Worm (Caenorhabditis elegans): ENCODE measurements around the gene cla-1.

DNA sequence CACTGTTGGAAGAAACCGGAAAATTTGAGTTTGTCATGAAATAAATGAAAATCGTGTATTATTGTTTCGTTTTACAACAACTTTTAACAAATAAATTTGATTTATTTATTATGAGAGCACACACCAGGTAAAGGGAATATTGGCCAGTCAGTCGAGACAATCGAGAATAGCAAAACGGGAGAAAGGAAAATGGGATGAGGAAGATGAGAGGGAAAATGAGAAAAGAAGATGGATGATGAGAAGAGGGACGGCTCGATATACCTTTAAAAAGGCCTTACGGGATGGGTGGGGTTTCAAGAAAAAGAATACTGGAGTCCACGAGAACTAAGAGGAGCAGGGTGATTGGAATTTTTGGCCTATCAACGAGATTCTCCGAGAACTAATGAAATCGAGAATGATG is 30.1 kb upstream of the cla-1 start:
- TF ChIP-seq efl-1 (GFP tag; optimal IDR thresholded peaks at IDR 0.05) (no peak), ztf-26 (tag; optimal IDR thresholded peaks at IDR 0.05) (no peak), B0035.1 (tag; optimal IDR thresholded peaks at IDR 0.05) (no peak), ZK185.1 (tag; optimal IDR thresholded peaks at IDR 0.05; ENCODE audit: poor library complexity, severe bottlenecking) (no peak), nfya-1 (tag; optimal IDR thresholded peaks at IDR 0.05; ENCODE audit: borderline replicate concordance, insufficient read depth) (no peak), attf-5 (GFP tag; optimal IDR thresholded peaks at IDR 0.05) (no peak), bed-1 (GFP tag; IDR thresholded peaks at IDR 0.05) (no peak), F23B12.7 (tag; optimal IDR thresholded peaks at IDR 0.05; ENCODE audit: insufficient read depth) (no peak), ceh-58 (GFP tag; IDR thresholded peaks at IDR 0.05) (no peak), hrde-1 (tag; optimal IDR thresholded peaks at IDR 0.05; ENCODE audit: borderline replicate concordance) (peak; percentile 66), nfya-2 (GFP tag; IDR thresholded peaks at IDR 0.05) (no peak), madf-3 (GFP tag; IDR thresholded peaks at IDR 0.05) (0 out of 2 replicates have a peak, but pooled peaks have one; percentile 5), lin-54 (GFP tag; optimal IDR thresholded peaks at IDR 0.05) (peak; percentile 30), Y95B8A.8 (GFP tag; IDR thresholded peaks at IDR 0.05) (no peak)

Measured in whole organism, young adult.